Worm (Caenorhabditis elegans) whole organism, early embryonic: ENCODE results near the gene sra-26.

Experiments
- aly-1 ChIP-seq: sonication (generic microtip); optimal IDR thresholded peaks from 2 replicates; lab custom pipeline; 2016; ENCODE audit warnings: missing genetic modification characterization, missing compliant biosample characterization
- ama-1 ChIP-seq: fragments of 150-350 bp; optimal IDR thresholded peaks from 2 replicates; lab custom pipeline; 2014

ce11 chrII:6610262-6610661 lies 41.4 kb downstream of the sra-26 start:
- TF ChIP-seq ama-1 (lab: Kevin White, UChicago) (no peak), aly-1 (no peak)
